Worm (Caenorhabditis elegans) whole organism, L1 larva: ENCODE data around the gene lmtr-2.

Experiments
- C04F5.9 ChIP-seq: sonication (generic microtip); optimal IDR thresholded peaks from 2 replicates; lab custom pipeline; 2016; ENCODE audit warnings: missing genetic modification characterization, missing compliant biosample characterization
- C16A3.4 ChIP-seq: fragments of 150-350 bp; optimal IDR thresholded peaks from 2 replicates; lab custom pipeline; 2014; ENCODE audit warnings: missing biosample characterization, missing genetic modification characterization
- C34B4.2 ChIP-seq: sonication (generic microtip); optimal IDR thresholded peaks from 2 replicates; lab custom pipeline; 2017; ENCODE audit warnings: mild to moderate bottlenecking, missing genetic modification characterization, missing compliant biosample characterization
- alr-1 ChIP-seq: fragments of 200-800 bp; sonication (Bioruptor generic); optimal IDR thresholded peaks from 2 replicates; lab custom pipeline; 2018; ENCODE audit warnings: borderline replicate concordance, mild to moderate bottlenecking, missing genetic modification characterization, missing compliant biosample characterization
- aly-2 ChIP-seq: fragments of 150-350 bp; optimal IDR thresholded peaks from 2 replicates; lab custom pipeline; 2014; ENCODE audit warnings: missing biosample characterization, missing genetic modification characterization
- blmp-1 ChIP-seq: fragments of 150-350 bp; optimal IDR thresholded peaks from 2 replicates; lab custom pipeline; 2014; ENCODE audit warnings: missing biosample characterization, missing genetic modification characterization
- ceh-8 ChIP-seq: fragments of 200-800 bp; sonication (Bioruptor generic); optimal IDR thresholded peaks from 2 replicates; lab custom pipeline; 2018; ENCODE audit warnings: mild to moderate bottlenecking, missing genetic modification characterization, moderate library complexity, missing compliant biosample characterization
- ces-1 ChIP-seq: fragments of 150-350 bp; optimal IDR thresholded peaks from 2 replicates; lab custom pipeline; 2014; ENCODE audit warnings: missing biosample characterization, missing genetic modification reagents, missing genetic modification characterization
- dpl-1 ChIP-seq, 3 experiments: fragments of 150-350 bp in 2 of 3; sonication (generic microtip) in 1 of 3; optimal IDR thresholded peaks; 2 replicates each; lab custom pipeline; 2014 to 2017; ENCODE audit warnings: missing biosample characterization in 3 of 3, missing genetic modification characterization in 3 of 3, missing genetic modification reagents in 3 of 3
- dsc-1 ChIP-seq: sonication (generic microtip); optimal IDR thresholded peaks from 2 replicates; lab custom pipeline; 2016; ENCODE audit warnings: mild to moderate bottlenecking, missing genetic modification characterization, missing compliant biosample characterization
- efl-1 ChIP-seq, 4 experiments: fragments of 150-350 bp; optimal IDR thresholded peaks in 3 of 4; peaks in 1 of 4; 1 replicate in 1 of 4; 2 replicates in 3 of 4; lab custom pipeline; 2014; ENCODE audit warnings: missing biosample characterization in 2 of 4, missing genetic modification characterization in 2 of 4, missing genetic modification reagents in 2 of 4
- efl-3 ChIP-seq: fragments of 200-800 bp; sonication (Bioruptor generic); optimal IDR thresholded peaks from 2 replicates; lab custom pipeline; 2018; ENCODE audit warnings: mild to moderate bottlenecking, missing genetic modification characterization, missing compliant biosample characterization
- egl-13 ChIP-seq: sonication (generic microtip); optimal IDR thresholded peaks from 2 replicates; lab custom pipeline; 2016; ENCODE audit warnings: missing genotype, missing genetic modification reagents, missing genetic modification characterization, missing compliant biosample characterization
- fkh-4 ChIP-seq: sonication (generic microtip); optimal IDR thresholded peaks from 2 replicates; lab custom pipeline; 2016; ENCODE audit warnings: missing compliant biosample characterization, missing genetic modification characterization, borderline replicate concordance
- grh-1 ChIP-seq: fragments of 200-800 bp; sonication (Bioruptor generic); IDR thresholded peaks from 2 replicates; pipeline ENCODE4 v1.3.6; 2022; ENCODE audit warnings: missing genetic modification reagents, missing genetic modification characterization, missing compliant biosample characterization
- hlh-4 ChIP-seq: sonication (generic microtip); optimal IDR thresholded peaks from 2 replicates; lab custom pipeline; 2016; ENCODE audit warnings: mild to moderate bottlenecking, missing genetic modification characterization, missing compliant biosample characterization
- irx-1 ChIP-seq: sonication (generic microtip); optimal IDR thresholded peaks from 2 replicates; lab custom pipeline; 2016; ENCODE audit warnings: missing genetic modification characterization, missing compliant biosample characterization
- isw-1 ChIP-seq: fragments of 200-800 bp; sonication (Bioruptor generic); IDR thresholded peaks from 2 replicates; pipeline ENCODE4 v1.3.6; 2022; ENCODE audit warnings: missing genetic modification characterization, missing compliant biosample characterization
- lin-13 ChIP-seq: fragments of 150-350 bp; optimal IDR thresholded peaks from 2 replicates; lab custom pipeline; 2014; ENCODE audit warnings: missing biosample characterization, missing genetic modification reagents, missing genetic modification characterization
- lin-14 ChIP-seq: fragments of 200-800 bp; sonication (Bioruptor generic); optimal IDR thresholded peaks from 2 replicates; lab custom pipeline; 2018; ENCODE audit warnings: mild to moderate bottlenecking, missing genetic modification characterization, moderate library complexity, missing compliant biosample characterization
- lin-15B ChIP-seq: fragments of 150-350 bp; sonication (generic microtip); optimal IDR thresholded peaks from 3 replicates; lab custom pipeline; 2014; ENCODE audit warnings: missing biosample characterization, missing genetic modification characterization
- lin-35 ChIP-seq, 2 experiments: fragments of 150-350 bp; optimal IDR thresholded peaks; 2 replicates each; lab custom pipeline; 2014; ENCODE audit warnings: missing biosample characterization in 2 of 2, missing genetic modification characterization in 2 of 2, missing genetic modification reagents in 2 of 2
- lin-39 ChIP-seq: fragments of 150-350 bp; optimal IDR thresholded peaks from 2 replicates; lab custom pipeline; 2014; ENCODE audit warnings: missing biosample characterization, missing genetic modification reagents, missing genetic modification characterization
- lsy-2 ChIP-seq, 2 experiments: fragments of 150-350 bp; optimal IDR thresholded peaks; 2 replicates each; lab custom pipeline; 2014; ENCODE audit warnings: missing biosample characterization in 2 of 2, missing genetic modification characterization in 2 of 2
- mdl-1 ChIP-seq, 2 experiments: fragments of 150-350 bp; optimal IDR thresholded peaks; 2 replicates each; lab custom pipeline; 2014 to 2017; ENCODE audit warnings: missing biosample characterization in 2 of 2, missing genetic modification characterization in 2 of 2, inconsistent platforms in 1 of 2
- mef-2 ChIP-seq: fragments of 150-350 bp; optimal IDR thresholded peaks from 2 replicates; lab custom pipeline; 2014; ENCODE audit warnings: missing biosample characterization, missing genetic modification characterization
- nhr-11 ChIP-seq: fragments of 150-350 bp; optimal IDR thresholded peaks from 2 replicates; lab custom pipeline; 2014; ENCODE audit warnings: missing biosample characterization, missing genetic modification characterization
- nhr-12 ChIP-seq: sonication (generic microtip); optimal IDR thresholded peaks from 2 replicates; lab custom pipeline; 2017; ENCODE audit warnings: missing biosample characterization, missing genetic modification characterization
- nhr-19 ChIP-seq: fragments of 200-800 bp; sonication (Bioruptor generic); conservative IDR thresholded peaks from 2 replicates; pipeline ENCODE4 v1.3.6; 2022; ENCODE audit warnings: missing genetic modification characterization, missing compliant biosample characterization
- nhr-20 ChIP-seq: sonication (generic microtip); optimal IDR thresholded peaks from 2 replicates; lab custom pipeline; 2016; ENCODE audit warnings: mild to moderate bottlenecking, missing genetic modification characterization, missing compliant biosample characterization
- nhr-47 ChIP-seq: sonication (generic microtip); optimal IDR thresholded peaks from 2 replicates; lab custom pipeline; 2016; ENCODE audit warnings: mild to moderate bottlenecking, missing genetic modification characterization, moderate library complexity, missing compliant biosample characterization
- nhr-71 ChIP-seq: sonication (generic microtip); optimal IDR thresholded peaks from 2 replicates; lab custom pipeline; 2016; ENCODE audit warnings: mild to moderate bottlenecking, missing genetic modification characterization, moderate library complexity, missing compliant biosample characterization
- nhr-76 ChIP-seq: sonication (generic microtip); optimal IDR thresholded peaks from 2 replicates; lab custom pipeline; 2017; ENCODE audit warnings: missing biosample characterization, missing genetic modification characterization
- nhr-77 ChIP-seq: fragments of 150-350 bp; optimal IDR thresholded peaks from 2 replicates; lab custom pipeline; 2014; ENCODE audit warnings: missing biosample characterization, missing genetic modification characterization
- nhr-85 ChIP-seq: sonication (generic microtip); peaks from one replicate; lab custom pipeline; 2016; ENCODE audit warnings: missing genetic modification characterization, inconsistent platforms, missing compliant biosample characterization
- pag-3 ChIP-seq: sonication (generic microtip); optimal IDR thresholded peaks from 2 replicates; lab custom pipeline; 2017; ENCODE audit warnings: missing genetic modification characterization, mild to moderate bottlenecking, missing compliant biosample characterization, antibody characterized with exemption, borderline replicate concordance; ENCODE audit not compliant: insufficient read depth
- pax-3 ChIP-seq: fragments of 200-800 bp; sonication (Bioruptor generic); optimal IDR thresholded peaks from 2 replicates; lab custom pipeline; 2018; ENCODE audit warnings: mild to moderate bottlenecking, missing genetic modification characterization, moderate library complexity, missing compliant biosample characterization
- pqm-1 ChIP-seq: sonication (generic microtip); optimal IDR thresholded peaks from 3 replicates; lab custom pipeline; 2017; ENCODE audit warnings: missing biosample characterization, missing genetic modification characterization
- rnt-1 ChIP-seq: sonication (generic microtip); optimal IDR thresholded peaks from 2 replicates; lab custom pipeline; 2016; ENCODE audit warnings: mild to moderate bottlenecking, missing genetic modification characterization, moderate library complexity, missing compliant biosample characterization
- skn-1 ChIP-seq: fragments of 150-350 bp; optimal IDR thresholded peaks from 2 replicates; lab custom pipeline; 2014; ENCODE audit warnings: missing biosample characterization, missing genetic modification characterization
- snu-23 ChIP-seq: sonication (generic microtip); optimal IDR thresholded peaks from 2 replicates; lab custom pipeline; 2016; ENCODE audit warnings: missing genetic modification characterization, missing compliant biosample characterization
- sup-37 ChIP-seq: fragments of 200-800 bp; sonication (Bioruptor generic); optimal IDR thresholded peaks from 2 replicates; lab custom pipeline; 2018; ENCODE audit warnings: mild to moderate bottlenecking, missing genetic modification characterization, missing compliant biosample characterization
- tbx-2 ChIP-seq: sonication (generic microtip); optimal IDR thresholded peaks from 2 replicates; lab custom pipeline; 2016; ENCODE audit warnings: missing genetic modification characterization, missing compliant biosample characterization
- tlp-1 ChIP-seq: fragments of 150-350 bp; optimal IDR thresholded peaks from 2 replicates; lab custom pipeline; 2014; ENCODE audit warnings: missing biosample characterization, missing genetic modification characterization
- unc-30 ChIP-seq: sonication (generic microtip); optimal IDR thresholded peaks from 2 replicates; lab custom pipeline; 2017; ENCODE audit warnings: missing biosample characterization, missing genetic modification characterization
- unc-86 ChIP-seq: sonication (generic microtip); optimal IDR thresholded peaks from 2 replicates; lab custom pipeline; 2016; ENCODE audit warnings: missing genetic modification characterization, missing compliant biosample characterization
- xbp-1 ChIP-seq: sonication (generic microtip); optimal IDR thresholded peaks from 2 replicates; lab custom pipeline; 2016; ENCODE audit warnings: missing genetic modification characterization, missing compliant biosample characterization
- zag-1 ChIP-seq: fragments of 150-350 bp; optimal IDR thresholded peaks from 2 replicates; lab custom pipeline; 2014; ENCODE audit warnings: missing biosample characterization, missing genetic modification characterization
- ztf-11 ChIP-seq, 2 experiments: sonication (generic microtip); optimal IDR thresholded peaks; 2 replicates each; lab custom pipeline; 2016 to 2017; ENCODE audit warnings: missing genetic modification characterization in 2 of 2, missing biosample characterization in 1 of 2, missing compliant biosample characterization in 1 of 2
- ztf-4 ChIP-seq: fragments of 150-350 bp; optimal IDR thresholded peaks from 2 replicates; lab custom pipeline; 2014; ENCODE audit warnings: missing biosample characterization, missing genetic modification characterization

The lmtr-2 gene

ce11 chrV:8026343-8026742 is 15.4 kb upstream of the lmtr-2 start, which contains the start of gene F43H9.4 (continued):
- TF ChIP-seq lin-39 (tag; lab: Kevin White, UChicago) (no peak), dsc-1 (no peak), lin-35 (GFP tag; optimal IDR thresholded peaks at IDR 0.05; lab: Kevin White, UChicago) (peak in 1 of 2 experiments; percentile 8), aly-2 (tag; lab: Kevin White, UChicago) (no peak), nhr-77 (tag; lab: Kevin White, UChicago) (no peak), blmp-1 (tag; lab: Kevin White, UChicago) (peak; percentile 62), tbx-2 (tag; lab: Kevin White, UChicago) (peak; percentile 20), nhr-12 (tag; lab: Kevin White, UChicago) (no peak), nhr-20 (peak; percentile 82), C16A3.4 (tag; lab: Kevin White, UChicago) (no peak), C04F5.9 (tag; lab: Kevin White, UChicago) (no peak), nhr-47 (tag; lab: Kevin White, UChicago) (peak; percentile 30), snu-23 (GFP tag; lab: Kevin White, UChicago) (peak; percentile 64), dpl-1 (GFP tag; optimal IDR thresholded peaks at IDR 0.05; lab: Kevin White, UChicago) (peak in 1 of 3 experiments; percentile 9), pax-3 (tag; lab: Kevin White, UChicago) (no peak), nhr-19 (GFP tag; lab: Robert Waterston, UW) (no peak; the same call in 1 of the 2 replicates), alr-1 (tag; lab: Kevin White, UChicago) (no peak), lin-13 (no peak), efl-1 (optimal IDR thresholded peaks at IDR 0.05; lab: Kevin White, UChicago) (no peak), efl-1 (GFP tag; optimal IDR thresholded peaks at IDR 0.05 in 1 of 2; lab: Kevin White, UChicago) (no peak), zag-1 (tag; lab: Kevin White, UChicago) (no peak), xbp-1 (tag; lab: Kevin White, UChicago) (peak; percentile 87), C34B4.2 (tag; lab: Kevin White, UChicago) (no peak), irx-1 (no peak), unc-30 (tag; lab: Kevin White, UChicago) (no peak), pqm-1 (tag; lab: Kevin White, UChicago) (no peak), lsy-2 (tag; optimal IDR thresholded peaks at IDR 0.05; lab: Kevin White, UChicago) (peak in 1 of 2 experiments; percentile 3), rnt-1 (tag; lab: Kevin White, UChicago) (no peak), unc-86 (tag; lab: Kevin White, UChicago) (no peak), mdl-1 (tag; optimal IDR thresholded peaks at IDR 0.05; lab: Kevin White, UChicago) (peak in 1 of 2 experiments; percentile 77), nhr-11 (tag; lab: Kevin White, UChicago) (no peak), lin-15B (tag; lab: Kevin White, UChicago) (no peak), egl-13 (tag; lab: Kevin White, UChicago) (no peak), ztf-11 (tag; optimal IDR thresholded peaks at IDR 0.05; lab: Kevin White, UChicago) (no peak), isw-1 (GFP tag; lab: Robert Waterston, UW) (no peak), fkh-4 (tag; lab: Kevin White, UChicago) (no peak), ceh-8 (GFP tag; lab: Kevin White, UChicago) (no peak), grh-1 (peak; percentile 39; the same call in 1 of the 2 replicates), nhr-85 (peak; percentile 91), tlp-1 (tag; lab: Kevin White, UChicago) (no peak), lin-14 (GFP tag; lab: Kevin White, UChicago) (peak; percentile 74), mef-2 (tag; lab: Kevin White, UChicago) (no peak), ztf-4 (tag; lab: Kevin White, UChicago) (no peak)

- TF ChIP-seq efl-3 (GFP tag; lab: Kevin White, UChicago) (no peak), skn-1 (no peak), xbp-1 (tag; lab: Kevin White, UChicago) (no peak), nhr-85 (peak; percentile 90), nhr-11 (tag; lab: Kevin White, UChicago) (no peak), lin-14 (GFP tag; lab: Kevin White, UChicago) (peak; percentile 57), efl-1 (optimal IDR thresholded peaks at IDR 0.05; lab: Kevin White, UChicago) (no peak), efl-1 (GFP tag; optimal IDR thresholded peaks at IDR 0.05 in 1 of 2; lab: Kevin White, UChicago) (peak in 1 of 2 experiments; percentile 43), sup-37 (GFP tag; lab: Kevin White, UChicago) (no peak), tbx-2 (tag; lab: Kevin White, UChicago) (no peak), snu-23 (GFP tag; lab: Kevin White, UChicago) (peak; percentile 38), ces-1 (no peak), pag-3 (no peak), C04F5.9 (tag; lab: Kevin White, UChicago) (no peak), nhr-71 (tag; lab: Kevin White, UChicago) (peak; percentile 49), nhr-76 (no peak), fkh-4 (tag; lab: Kevin White, UChicago) (no peak), irx-1 (no peak), nhr-20 (peak; percentile 52), hlh-4 (tag; lab: Kevin White, UChicago) (no peak)
Observed at ce11 chrV:8025259-8025658, 14.4 kb upstream of the lmtr-2 start.
